Worm (Caenorhabditis elegans) whole organism, L3 larva: ENCODE measurements around the gene W09H1.4.

ENCODE experiments used
- ama-1 ChIP-seq: fragments of 150-350 bp; optimal IDR thresholded peaks from 2 replicates; lab custom pipeline; 2018
- lin-39 ChIP-seq: fragments of 150-350 bp; optimal IDR thresholded peaks from 2 replicates; lab custom pipeline; 2018; ENCODE audit warnings: missing biosample characterization, missing genetic modification reagents, missing genetic modification characterization
- nhr-237 ChIP-seq: fragments of 150-350 bp; optimal IDR thresholded peaks from 2 replicates; lab custom pipeline; 2014; ENCODE audit warnings: missing biosample characterization, missing genetic modification characterization
- unc-39 ChIP-seq: sonication (generic microtip); optimal IDR thresholded peaks from 4 replicates; lab custom pipeline; 2017; ENCODE audit warnings: missing biosample characterization, missing genetic modification characterization

ce11 chrII:13187188-13187587 lies 3.9 kb downstream of the W09H1.4 start, which contains the start of gene mecr-1:
- no peak for TF ChIP-seq nhr-237 (tag; lab: Kevin White, UChicago)
- no peak for TF ChIP-seq ama-1 (lab: Kevin White, UChicago)
- no peak for TF ChIP-seq lin-39
- no peak for TF ChIP-seq unc-39 (tag; lab: Kevin White, UChicago)
